Worm (Caenorhabditis elegans) whole organism, late embryonic: ENCODE data around the gene C08B6.14.

Experiments used
- F13H6.1 ChIP-seq: sonication (generic microtip); optimal IDR thresholded peaks from 2 replicates; lab custom pipeline; 2016; ENCODE audit warnings: missing genetic modification characterization, missing compliant biosample characterization
- ceh-22 ChIP-seq: sonication (generic microtip); optimal IDR thresholded peaks from 2 replicates; lab custom pipeline; 2017; ENCODE audit warnings: missing biosample characterization, missing genetic modification characterization

DNA sequence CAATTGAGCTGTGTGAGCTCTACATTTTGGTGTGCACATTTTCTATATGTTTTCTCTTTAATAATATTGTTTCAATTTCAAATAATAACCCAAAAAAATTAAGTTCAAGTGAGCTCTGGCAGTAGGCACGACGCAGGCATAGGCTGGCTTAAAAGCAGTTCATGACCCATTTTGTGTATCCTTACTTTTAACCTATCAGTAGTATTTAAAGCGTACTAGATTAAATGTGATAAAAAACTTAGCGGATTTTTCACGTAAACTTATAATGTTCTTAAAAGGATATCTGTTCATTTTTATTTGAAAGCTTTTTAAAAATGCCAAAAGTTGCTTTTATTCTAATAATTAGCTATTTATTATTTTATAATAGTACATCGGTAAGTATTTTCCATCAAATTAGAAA lies 21.5 kb upstream of the C08B6.14 start, which contains the start of gene C08B6.6:
- TF ChIP-seq F13H6.1 (tag; lab: Kevin White, UChicago): no peak
- no peak for TF ChIP-seq ceh-22 (tag; lab: Kevin White, UChicago)
